Fruit fly (Drosophila melanogaster) whole organism, embryonic: ENCODE results near the gene mbt.
A peak's percentile ranks its signal among the peaks of the same experiment; 100 is the strongest.

Source experiments
- Atf-2 ChIP-seq: fragments of 200-800 bp; sonication (Bioruptor generic); optimal IDR thresholded peaks from 2 replicates; lab custom pipeline; 2016; ENCODE audit warnings: missing biosample characterization, missing genetic modification characterization
- B-H2 ChIP-seq: fragments of 200-800 bp; sonication (Bioruptor generic); optimal IDR thresholded peaks from 2 replicates; lab custom pipeline; 2018; ENCODE audit warnings: missing biosample characterization, mild to moderate bottlenecking, missing genetic modification characterization
- BEAF-32 ChIP-seq: fragments of 200-800 bp; sonication (Bioruptor generic); optimal IDR thresholded peaks from 3 replicates; lab custom pipeline; 2017; ENCODE audit warnings: missing biosample characterization, missing genetic modification characterization, mild to moderate bottlenecking, moderate library complexity, missing genetic modification reagents
- CG15601 ChIP-seq: fragments of 200-800 bp; sonication (Bioruptor generic); optimal IDR thresholded peaks from 3 replicates; lab custom pipeline; 2019; ENCODE audit warnings: missing biosample characterization, mild to moderate bottlenecking, missing genetic modification characterization, moderate library complexity
- CG18599 ChIP-seq: fragments of 200-800 bp; sonication (Bioruptor generic); optimal IDR thresholded peaks from 3 replicates; lab custom pipeline; 2017; ENCODE audit warnings: missing biosample characterization, missing genetic modification characterization, mild to moderate bottlenecking, moderate library complexity, missing genetic modification reagents
- CG2120 ChIP-seq: fragments of 200-800 bp; sonication (Bioruptor generic); optimal IDR thresholded peaks from 3 replicates; lab custom pipeline; 2016; ENCODE audit warnings: missing biosample characterization, missing genetic modification characterization
- CG2199 ChIP-seq: fragments of 200-800 bp; sonication (Bioruptor generic); IDR thresholded peaks from 3 replicates; pipeline ENCODE4 v1.3.6; 2022; ENCODE audit warnings: missing biosample characterization, missing genetic modification characterization
- CG2712 ChIP-seq: fragments of 200-800 bp; optimal IDR thresholded peaks from 3 replicates; lab custom pipeline; 2019; ENCODE audit warnings: missing biosample characterization, mild to moderate bottlenecking, missing genetic modification characterization, moderate library complexity
- CG3065 ChIP-seq: fragments of 200-800 bp; sonication (Bioruptor generic); optimal IDR thresholded peaks from 2 replicates; lab custom pipeline; 2016; ENCODE audit warnings: missing biosample characterization, missing genetic modification characterization
- CG31224 ChIP-seq: fragments of 200-800 bp; sonication (Bioruptor generic); IDR thresholded peaks from 2 replicates; pipeline ENCODE4 v1.3.6; 2022; ENCODE audit warnings: missing biosample characterization, missing genetic modification characterization
- CG31365 ChIP-seq: fragments of 200-800 bp; sonication (Bioruptor generic); optimal IDR thresholded peaks from 2 replicates; lab custom pipeline; 2018; ENCODE audit warnings: missing biosample characterization, mild to moderate bottlenecking, missing genetic modification characterization
- CG32532 ChIP-seq: fragments of 200-800 bp; sonication (Bioruptor generic); IDR thresholded peaks from 2 replicates; pipeline ENCODE4 v1.3.6; 2022; ENCODE audit warnings: missing biosample characterization, missing genetic modification characterization
- CG34422 ChIP-seq: fragments of 200-800 bp; sonication (Bioruptor generic); IDR thresholded peaks from 3 replicates; pipeline ENCODE4 v1.3.6; 2022; ENCODE audit warnings: missing biosample characterization, missing genetic modification characterization
- CG4617 ChIP-seq: fragments of 200-800 bp; sonication (Bioruptor generic); optimal IDR thresholded peaks from 3 replicates; lab custom pipeline; 2016; ENCODE audit warnings: missing biosample characterization, missing genetic modification characterization, borderline replicate concordance
- CG5953 ChIP-seq: fragments of 200-800 bp; sonication (Bioruptor generic); IDR thresholded peaks from 2 replicates; pipeline ENCODE4 v1.3.6; 2022; ENCODE audit warnings: missing biosample characterization, missing genetic modification characterization
- CG6175 ChIP-seq: fragments of 200-800 bp; sonication (Bioruptor generic); IDR thresholded peaks from 3 replicates; pipeline ENCODE4 v1.3.6; 2022; ENCODE audit warnings: missing biosample characterization, missing genetic modification characterization
- CG9876 ChIP-seq: fragments of 200-800 bp; sonication (Bioruptor generic); optimal IDR thresholded peaks from 2 replicates; lab custom pipeline; 2016; ENCODE audit warnings: missing biosample characterization, missing genetic modification characterization
- CG9932 ChIP-seq: fragments of 200-800 bp; sonication (Bioruptor generic); IDR thresholded peaks from 2 replicates; pipeline ENCODE4 v1.3.6; 2022; ENCODE audit warnings: missing biosample characterization, missing genetic modification characterization
- CHES-1-like ChIP-seq: fragments of 200-800 bp; sonication (Bioruptor generic); optimal IDR thresholded peaks from 2 replicates; lab custom pipeline; 2016; ENCODE audit warnings: missing biosample characterization, missing genetic modification characterization
- Fer1 ChIP-seq: fragments of 200-800 bp; sonication (Bioruptor generic); optimal IDR thresholded peaks from 2 replicates; lab custom pipeline; 2017; ENCODE audit warnings: missing biosample characterization, mild to moderate bottlenecking, missing genetic modification characterization
- HmgD ChIP-seq: fragments of 200-800 bp; sonication (Bioruptor generic); optimal IDR thresholded peaks from 3 replicates; lab custom pipeline; 2016; ENCODE audit warnings: missing biosample characterization, missing genetic modification characterization
- Hr78 ChIP-seq, 2 experiments: fragments of 200-800 bp in 1 of 2; fragments of >200 bp in 1 of 2; sonication (Bioruptor generic) in 1 of 2; optimal IDR thresholded peaks; 2 replicates each; lab custom pipeline; 2017 to 2019; ENCODE audit warnings: missing biosample characterization in 2 of 2, missing genetic modification characterization in 2 of 2, mild to moderate bottlenecking in 1 of 2, moderate library complexity in 1 of 2
- Hsf ChIP-seq: fragments of 200-800 bp; sonication (Bioruptor generic); optimal IDR thresholded peaks from 3 replicates; lab custom pipeline; 2016; ENCODE audit warnings: missing biosample characterization, missing genetic modification characterization
- Jarid2 ChIP-seq: fragments of 200-800 bp; sonication (Bioruptor generic); optimal IDR thresholded peaks from 3 replicates; lab custom pipeline; 2017; ENCODE audit warnings: mild to moderate bottlenecking, missing biosample characterization, missing genetic modification reagents, missing genetic modification characterization
- Max ChIP-seq: fragments of 200-800 bp; sonication (Bioruptor generic); optimal IDR thresholded peaks from 2 replicates; lab custom pipeline; 2016; ENCODE audit warnings: missing biosample characterization, mild to moderate bottlenecking, missing genetic modification characterization
- Med ChIP-seq: fragments of 200-800 bp; sonication (Bioruptor generic); peaks from one replicate; lab custom pipeline; 2016; ENCODE audit warnings: missing biosample characterization, missing genetic modification characterization, mild to moderate bottlenecking, inconsistent platforms, moderate library complexity
- Poxn ChIP-seq: fragments of 200-800 bp; sonication (Bioruptor generic); IDR thresholded peaks from 2 replicates; pipeline ENCODE4 v1.3.6; 2022; ENCODE audit warnings: missing biosample characterization, missing genetic modification characterization
- ato ChIP-seq: fragments of 200-800 bp; sonication (Bioruptor generic); IDR thresholded peaks from 2 replicates; pipeline ENCODE4 v1.3.6; 2022; ENCODE audit warnings: missing biosample characterization, missing genetic modification characterization; ENCODE audit not compliant: partially characterized antibody
- chif ChIP-seq, 2 experiments: fragments of 200-800 bp; sonication (Bioruptor generic); optimal IDR thresholded peaks; 3 replicates each; lab custom pipeline; 2016; ENCODE audit warnings: missing biosample characterization in 2 of 2, missing genetic modification characterization in 2 of 2
- crc ChIP-seq: fragments of 200-800 bp; sonication (Bioruptor generic); optimal IDR thresholded peaks from 2 replicates; lab custom pipeline; 2016; ENCODE audit warnings: missing biosample characterization, missing genetic modification characterization
- cwo ChIP-seq: fragments of 200-800 bp; sonication (Bioruptor generic); optimal IDR thresholded peaks from 3 replicates; lab custom pipeline; 2017; ENCODE audit warnings: missing biosample characterization, missing genetic modification characterization, mild to moderate bottlenecking, moderate library complexity, missing genetic modification reagents
- esg ChIP-seq: fragments of 200-800 bp; sonication (Bioruptor generic); conservative IDR thresholded peaks from 2 replicates; pipeline ENCODE4 v1.3.6; 2022; ENCODE audit warnings: missing biosample characterization, missing genetic modification characterization
- gcm2 ChIP-seq: fragments of 200-800 bp; sonication (Bioruptor generic); optimal IDR thresholded peaks from 2 replicates; lab custom pipeline; 2016; ENCODE audit warnings: missing biosample characterization, missing genetic modification characterization
- gem ChIP-seq: fragments of 200-800 bp; sonication (Bioruptor generic); optimal IDR thresholded peaks from 2 replicates; lab custom pipeline; 2019; ENCODE audit warnings: missing biosample characterization, mild to moderate bottlenecking, missing genetic modification characterization, moderate library complexity
- gsb-n ChIP-seq: fragments of 200-800 bp; sonication (Bioruptor generic); optimal IDR thresholded peaks from 3 replicates; lab custom pipeline; 2018; ENCODE audit warnings: missing biosample characterization, mild to moderate bottlenecking, missing genetic modification characterization
- her ChIP-seq: fragments of 200-800 bp; sonication (Bioruptor generic); optimal IDR thresholded peaks from 2 replicates; lab custom pipeline; 2016; ENCODE audit warnings: missing biosample characterization, missing genetic modification characterization
- insv ChIP-seq, 2 experiments: fragments of 200-800 bp; sonication (Bioruptor generic); optimal IDR thresholded peaks; 3 replicates each; lab custom pipeline; 2016 to 2018; ENCODE audit warnings: missing biosample characterization in 2 of 2, missing genetic modification characterization in 2 of 2
- jigr1 ChIP-seq: fragments of 200-800 bp; sonication (Bioruptor generic); IDR thresholded peaks from 3 replicates; pipeline ENCODE4 v1.3.6; 2022; ENCODE audit warnings: missing biosample characterization, missing genetic modification characterization
- luna ChIP-seq: fragments of 200-800 bp; sonication (Bioruptor generic); optimal IDR thresholded peaks from 2 replicates; lab custom pipeline; 2016; ENCODE audit warnings: missing biosample characterization, missing genetic modification characterization
- mam ChIP-seq: fragments of 200-800 bp; sonication (Bioruptor generic); optimal IDR thresholded peaks from 3 replicates; lab custom pipeline; 2016; ENCODE audit warnings: missing biosample characterization, missing genetic modification characterization
- mirr ChIP-seq: fragments of 200-800 bp; sonication (Bioruptor generic); optimal IDR thresholded peaks from 3 replicates; lab custom pipeline; 2018; ENCODE audit warnings: missing biosample characterization, mild to moderate bottlenecking, missing genetic modification characterization
- otp ChIP-seq: fragments of 200-800 bp; sonication (Bioruptor generic); IDR thresholded peaks from 3 replicates; pipeline ENCODE4, ENCODE4 v1.3.6; 2022; ENCODE audit warnings: missing biosample characterization, missing genetic modification characterization
- pan ChIP-seq, 4 experiments: fragments of >200 bp in 3 of 4; fragments of 200-800 bp in 1 of 4; sonication (Bioruptor generic) in 1 of 4; optimal IDR thresholded peaks in 3 of 4; IDR thresholded peaks in 1 of 4; 2 replicates each; pipeline versions ENCODE4 v1.3.6 to Lab custom; 2017 to 2022; ENCODE audit warnings: missing biosample characterization in 2 of 4, missing genetic modification characterization in 2 of 4, mixed read lengths in 1 of 4
- pzg ChIP-seq: fragments of 200-800 bp; sonication (Bioruptor generic); optimal IDR thresholded peaks from 3 replicates; lab custom pipeline; 2018; ENCODE audit warnings: missing biosample characterization, mild to moderate bottlenecking, missing genetic modification characterization, moderate library complexity
- sna ChIP-seq: fragments of 200-800 bp; sonication (Bioruptor generic); IDR thresholded peaks from 2 replicates; pipeline ENCODE4 v1.3.6; 2022; ENCODE audit warnings: missing biosample characterization, missing genetic modification characterization; ENCODE audit not compliant: partially characterized antibody
- ssp ChIP-seq: fragments of 200-800 bp; sonication (Bioruptor generic); IDR thresholded peaks from 2 replicates; pipeline ENCODE4 v1.3.6; 2022; ENCODE audit warnings: missing biosample characterization, missing genetic modification characterization
- tup ChIP-seq: fragments of 200-800 bp; sonication (Bioruptor generic); optimal IDR thresholded peaks from 2 replicates; lab custom pipeline; 2016; ENCODE audit warnings: missing biosample characterization, mild to moderate bottlenecking, missing genetic modification characterization, moderate library complexity
- unpg ChIP-seq: fragments of 200-800 bp; sonication (Bioruptor generic); optimal IDR thresholded peaks from 3 replicates; lab custom pipeline; 2018; ENCODE audit warnings: missing biosample characterization, mild to moderate bottlenecking, missing genetic modification characterization, moderate library complexity
- z ChIP-seq: fragments of 200-800 bp; sonication (Bioruptor generic); IDR thresholded peaks from 3 replicates; pipeline ENCODE4 v1.3.6; 2022; ENCODE audit warnings: missing biosample characterization, missing genetic modification characterization
- zen ChIP-seq: fragments of 200-800 bp; sonication (Bioruptor generic); optimal IDR thresholded peaks from 3 replicates; lab custom pipeline; 2018; ENCODE audit warnings: missing biosample characterization, mild to moderate bottlenecking, missing genetic modification characterization, moderate library complexity

Gene mbt

DNA sequence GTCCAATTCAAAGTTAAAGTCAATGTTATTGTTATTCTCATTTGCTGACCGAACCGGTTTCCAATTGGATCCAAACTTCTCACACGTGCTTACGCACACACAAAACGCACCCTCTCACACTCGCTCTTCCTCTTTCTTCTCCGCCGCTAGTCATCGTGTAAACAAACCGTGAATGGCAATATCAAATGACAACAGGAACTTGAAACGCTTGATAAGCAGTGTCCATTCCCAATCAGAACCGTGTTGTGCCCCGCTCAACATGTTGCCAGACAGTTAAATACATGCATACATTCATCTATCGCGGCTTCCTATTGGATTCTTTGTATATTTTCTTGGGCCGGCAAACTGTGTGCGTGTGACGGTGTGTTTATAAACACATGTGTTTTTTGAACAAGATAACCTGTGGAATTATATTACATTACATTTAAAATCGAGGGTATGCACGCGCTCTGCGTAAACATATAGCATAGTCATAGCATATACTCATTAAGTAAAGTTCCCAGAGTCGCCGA is 45.3 kb downstream of the mbt start:
- TF ChIP-seq CG5953 (GFP tag; lab: Robert Waterston, UW): no peak
- no peak for TF ChIP-seq z (GFP tag; lab: Robert Waterston, UW)
- peak; percentile 29 for TF ChIP-seq her
- TF ChIP-seq otp: no peak
- peak; percentile 40 for TF ChIP-seq CG18599 (GFP tag; lab: Kevin White, UChicago)
- no peak for TF ChIP-seq tup
- peak; percentile 28 for TF ChIP-seq B-H2 (GFP tag; lab: Kevin White, UChicago)
- no peak for TF ChIP-seq luna (GFP tag; lab: Kevin White, UChicago)
- TF ChIP-seq CG2199: peak; percentile 57; the same call in 2 of the 3 replicates
- peak; percentile 45 for TF ChIP-seq CG2712 (tag; lab: Kevin White, UChicago)
- no peak for TF ChIP-seq CG9876 (GFP tag; lab: Kevin White, UChicago)
- peak; percentile 98 for TF ChIP-seq cwo (GFP tag; lab: Kevin White, UChicago)
- TF ChIP-seq CG32532 (GFP tag; lab: Robert Waterston, UW): no peak
- no peak for TF ChIP-seq esg (GFP tag; lab: Robert Waterston, UW)
- no peak for TF ChIP-seq Hsf (GFP tag; lab: Kevin White, UChicago)
- no peak for TF ChIP-seq Hr78 (GFP tag; optimal IDR thresholded peaks at IDR 0.05; lab: Kevin White, UChicago)
- TF ChIP-seq Atf-2 (GFP tag; lab: Kevin White, UChicago): no peak
- TF ChIP-seq chif (GFP tag; optimal IDR thresholded peaks at IDR 0.05; lab: Kevin White, UChicago): no peak
- peak; percentile 2 for TF ChIP-seq HmgD (GFP tag; lab: Kevin White, UChicago)
- peak; percentile 98 to 99 for TF ChIP-seq insv (GFP tag; optimal IDR thresholded peaks at IDR 0.05; lab: Kevin White, UChicago)
- TF ChIP-seq ssp (GFP tag; lab: Robert Waterston, UW): no peak
- TF ChIP-seq CHES-1-like (GFP tag; lab: Kevin White, UChicago): peak; percentile 34
- no peak for TF ChIP-seq sna (GFP tag; lab: Robert Waterston, UW)
- peak; percentile 35 for TF ChIP-seq gsb-n (tag; lab: Kevin White, UChicago)
- TF ChIP-seq jigr1 (GFP tag; lab: Robert Waterston, UW): no peak
- no peak for TF ChIP-seq ato (GFP tag; lab: Robert Waterston, UW)
- TF ChIP-seq pzg (GFP tag; lab: Kevin White, UChicago): no peak
- TF ChIP-seq unpg (GFP tag; lab: Kevin White, UChicago): no peak
- TF ChIP-seq BEAF-32 (GFP tag; lab: Kevin White, UChicago): no peak
- TF ChIP-seq CG6175: no peak
- TF ChIP-seq CG3065 (GFP tag; lab: Kevin White, UChicago): no peak
- TF ChIP-seq CG31365 (tag; lab: Kevin White, UChicago): peak; percentile 86
- TF ChIP-seq CG2120: peak; percentile 23
- TF ChIP-seq zen (tag; lab: Kevin White, UChicago): peak; percentile 29
- TF ChIP-seq Fer1 (GFP tag; lab: Kevin White, UChicago): peak; percentile 45
- no peak for TF ChIP-seq CG4617
- TF ChIP-seq CG34422 (GFP tag; lab: Robert Waterston, UW): peak; percentile 82; the same call in 1 of the 3 replicates
- TF ChIP-seq pan (optimal IDR thresholded peaks at IDR 0.05; lab: Kevin White, UChicago): no peak
- TF ChIP-seq pan (GFP tag; optimal IDR thresholded peaks at IDR 0.05 in 1 of 2, IDR thresholded peaks at IDR 0.05 in 1 of 2): no peak
- no peak for TF ChIP-seq Jarid2 (GFP tag; lab: Kevin White, UChicago)
- no peak for TF ChIP-seq mam
- no peak for TF ChIP-seq CG9932 (GFP tag; lab: Robert Waterston, UW)
- no peak for TF ChIP-seq gem (tag; lab: Kevin White, UChicago)
- peak; percentile 90 for TF ChIP-seq Med (GFP tag; lab: Kevin White, UChicago)
- TF ChIP-seq CG15601: no peak
- peak; percentile 7 for TF ChIP-seq Max (GFP tag; lab: Kevin White, UChicago)
- no peak for TF ChIP-seq crc (GFP tag; lab: Kevin White, UChicago)
- TF ChIP-seq Poxn (GFP tag; lab: Robert Waterston, UW): no peak
- no peak for TF ChIP-seq gcm2 (GFP tag; lab: Kevin White, UChicago)
- TF ChIP-seq CG31224 (GFP tag; lab: Robert Waterston, UW): no peak
- TF ChIP-seq mirr (GFP tag; lab: Kevin White, UChicago): peak; percentile 86
